Worm (Caenorhabditis elegans) whole organism, L3 larva: ENCODE results near the gene sri-50.

Experiments
- ama-1 ChIP-seq: fragments of 150-350 bp; optimal IDR thresholded peaks from 2 replicates; lab custom pipeline; 2018
- ceh-82 ChIP-seq: fragments of 150-350 bp; optimal IDR thresholded peaks from 2 replicates; lab custom pipeline; 2014; ENCODE audit warnings: missing biosample characterization, missing genetic modification characterization
- fos-1 ChIP-seq: fragments of 150-350 bp; optimal IDR thresholded peaks from 2 replicates; lab custom pipeline; 2014; ENCODE audit warnings: missing biosample characterization, missing genetic modification characterization
- lin-39 ChIP-seq: fragments of 150-350 bp; optimal IDR thresholded peaks from 2 replicates; lab custom pipeline; 2018; ENCODE audit warnings: missing biosample characterization, missing genetic modification reagents, missing genetic modification characterization
- mml-1 ChIP-seq: fragments of 150-350 bp; sonication (generic microtip); optimal IDR thresholded peaks from 3 replicates; lab custom pipeline; 2014; ENCODE audit warnings: missing biosample characterization, missing genetic modification characterization
- nhr-12 ChIP-seq: fragments of 150-350 bp; optimal IDR thresholded peaks from 2 replicates; lab custom pipeline; 2014; ENCODE audit warnings: missing biosample characterization, missing genetic modification characterization
- nhr-237 ChIP-seq: fragments of 150-350 bp; optimal IDR thresholded peaks from 2 replicates; lab custom pipeline; 2014; ENCODE audit warnings: missing biosample characterization, missing genetic modification characterization
- nhr-43 ChIP-seq: sonication (generic microtip); optimal IDR thresholded peaks from 2 replicates; lab custom pipeline; 2016; ENCODE audit warnings: mild to moderate bottlenecking, missing genetic modification characterization, missing compliant biosample characterization; ENCODE audit not compliant: poor library complexity, severe bottlenecking
- nhr-76 ChIP-seq: fragments of 150-350 bp; sonication (generic microtip); optimal IDR thresholded peaks from 5 replicates; lab custom pipeline; 2014; ENCODE audit warnings: missing biosample characterization, missing genetic modification characterization
- pha-4 ChIP-seq: fragments of 150-350 bp; optimal IDR thresholded peaks from 2 replicates; lab custom pipeline; 2014; ENCODE audit warnings: missing biosample characterization, missing genetic modification reagents, missing genetic modification characterization
- skn-1 ChIP-seq: fragments of 150-350 bp; optimal IDR thresholded peaks from 2 replicates; lab custom pipeline; 2014; ENCODE audit warnings: missing biosample characterization, missing genetic modification characterization
- ztf-11 ChIP-seq: fragments of 150-350 bp; optimal IDR thresholded peaks from 2 replicates; lab custom pipeline; 2014; ENCODE audit warnings: missing biosample characterization, missing genetic modification characterization

- TF ChIP-seq lin-39 (tag; lab: Kevin White, UChicago) (no peak), nhr-76 (tag; lab: Kevin White, UChicago) (no peak), fos-1 (tag; lab: Kevin White, UChicago) (no peak), mml-1 (tag; lab: Kevin White, UChicago) (no peak), nhr-12 (no peak), ceh-82 (tag; lab: Kevin White, UChicago) (no peak), nhr-43 (tag; lab: Kevin White, UChicago) (no peak), ama-1 (no peak), skn-1 (tag; lab: Kevin White, UChicago) (no peak), pha-4 (no peak), nhr-237 (tag; lab: Kevin White, UChicago) (no peak), ztf-11 (no peak)
Measured at ce11 chrII:3249406-3249805, 45.9 kb downstream of the sri-50 start, which contains the start of gene clec-124.
